Fruit fly (Drosophila melanogaster): ENCODE results near the gene Acbp3.

Acbp3 gene

DNA sequence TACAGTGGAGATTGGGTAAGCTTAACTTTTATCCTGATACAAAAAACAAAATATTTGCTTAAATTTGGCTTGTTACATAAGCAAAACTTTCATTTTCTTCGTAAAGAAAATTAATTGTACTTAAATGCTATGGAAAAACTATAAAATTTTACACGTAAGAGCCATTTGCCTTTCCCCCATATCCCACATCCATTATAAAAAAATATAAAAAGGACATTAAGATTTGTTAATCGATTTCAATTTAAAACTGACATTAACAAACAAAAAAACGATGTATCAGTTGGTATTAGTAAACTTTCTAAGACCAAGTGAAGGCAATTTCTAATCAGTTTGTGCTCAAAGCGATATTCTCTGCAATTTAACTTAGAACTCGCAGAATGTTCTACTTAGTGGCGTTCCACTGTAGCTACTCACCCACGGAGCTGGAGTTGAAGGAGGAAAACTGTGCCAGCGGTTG lies 24.9 kb downstream of the Acbp3 start (continued):
- no peak for TF ChIP-seq bbx (GFP tag; IDR thresholded peaks at IDR 0.05; ENCODE audit: partially characterized antibody)
- TF ChIP-seq CTCF (GFP tag; optimal IDR thresholded peaks at IDR 0.05), result no peak
- no peak for TF ChIP-seq CG4404 (GFP tag; IDR thresholded peaks at IDR 0.05)
- TF ChIP-seq dati (GFP tag; IDR thresholded peaks at IDR 0.05), result no peak
- no peak for TF ChIP-seq CG10147 (GFP tag; optimal IDR thresholded peaks at IDR 0.05)
- no peak for TF ChIP-seq MBD-R2 (GFP tag; IDR thresholded peaks at IDR 0.05)
- no peak for TF ChIP-seq al (GFP tag; IDR thresholded peaks at IDR 0.05)
- TF ChIP-seq chif (GFP tag; optimal IDR thresholded peaks at IDR 0.05), result peak in 1 of 2 experiments; percentile 16
- TF ChIP-seq nerfin-1 (tag; optimal IDR thresholded peaks at IDR 0.05), result no peak
- TF ChIP-seq lbe (GFP tag; optimal IDR thresholded peaks at IDR 0.05), result no peak
- TF ChIP-seq z (GFP tag; IDR thresholded peaks at IDR 0.05), result no peak
- TF ChIP-seq CG1603 (tag; optimal IDR thresholded peaks at IDR 0.05), result no peak
- no peak for TF ChIP-seq Sin3A (optimal IDR thresholded peaks at IDR 0.05)
- no peak for TF ChIP-seq Dfd (GFP tag; optimal IDR thresholded peaks at IDR 0.05)
- no peak for TF ChIP-seq CG17328 (GFP tag; IDR thresholded peaks at IDR 0.05)
- TF ChIP-seq Dek (tag; optimal IDR thresholded peaks at IDR 0.05), result no peak
- peak; percentile 27 for TF ChIP-seq Meics (GFP tag; optimal IDR thresholded peaks at IDR 0.05)
- peak; percentile 68 for TF ChIP-seq Med (GFP tag)
- no peak for TF ChIP-seq B-H2 (GFP tag; optimal IDR thresholded peaks at IDR 0.05)
- TF ChIP-seq zen (tag; optimal IDR thresholded peaks at IDR 0.05), result no peak
- no peak for TF ChIP-seq Bdp1 (GFP tag; optimal IDR thresholded peaks at IDR 0.05)
- TF ChIP-seq Taf1 (GFP tag; IDR thresholded peaks at IDR 0.05), result no peak
- TF ChIP-seq CG4707 (GFP tag; optimal IDR thresholded peaks at IDR 0.05), result no peak
- no peak for TF ChIP-seq C15 (GFP tag; IDR thresholded peaks at IDR 0.05)
- TF ChIP-seq scrt (GFP tag; optimal IDR thresholded peaks at IDR 0.05), result no peak
- no peak for TF ChIP-seq Doc2 (GFP tag; IDR thresholded peaks at IDR 0.05)
- no peak for TF ChIP-seq Mad (GFP tag; optimal IDR thresholded peaks at IDR 0.05)
- TF ChIP-seq Hand (GFP tag; optimal IDR thresholded peaks at IDR 0.05), result no peak
- no peak for TF ChIP-seq sens-2 (GFP tag; IDR thresholded peaks at IDR 0.05)
- TF ChIP-seq CG8478 (optimal IDR thresholded peaks at IDR 0.05), result no peak
- TF ChIP-seq tio (GFP tag; optimal IDR thresholded peaks at IDR 0.05), result peak; percentile 29
- no peak for TF ChIP-seq abd-A (tag; optimal IDR thresholded peaks at IDR 0.05)
- peak; percentile 1 for TF ChIP-seq Fer1 (GFP tag; optimal IDR thresholded peaks at IDR 0.05)
- TF ChIP-seq CG3163 (GFP tag; optimal IDR thresholded peaks at IDR 0.05), result no peak
- TF ChIP-seq tll (GFP tag; optimal IDR thresholded peaks at IDR 0.05), result no peak
- TF ChIP-seq Dp (GFP tag; optimal IDR thresholded peaks at IDR 0.05), result no peak
- TF ChIP-seq grau (tag; optimal IDR thresholded peaks at IDR 0.05), result peak; percentile 90
- no peak for TF ChIP-seq CG4282 (GFP tag; optimal IDR thresholded peaks at IDR 0.05)
- peak; percentile 16; the same call in 1 of the 2 replicates for TF ChIP-seq lmd (GFP tag; IDR thresholded peaks at IDR 0.05)
- TF ChIP-seq CG7786 (GFP tag; optimal IDR thresholded peaks at IDR 0.05), result peak; percentile 6
- no peak for TF ChIP-seq ssp (GFP tag; IDR thresholded peaks at IDR 0.05)
- TF ChIP-seq corto (GFP tag; optimal IDR thresholded peaks at IDR 0.05), result no peak
- no peak for TF ChIP-seq CG14014 (GFP tag; IDR thresholded peaks at IDR 0.05)
- TF ChIP-seq CG12155 (GFP tag; optimal IDR thresholded peaks at IDR 0.05), result no peak
- TF ChIP-seq Nf-YA (GFP tag; IDR thresholded peaks at IDR 0.05), result no peak
- no peak for TF ChIP-seq CG3847 (GFP tag; IDR thresholded peaks at IDR 0.05)
- TF ChIP-seq Adf1 (GFP tag; IDR thresholded peaks at IDR 0.05), result no peak
- TF ChIP-seq sr (GFP tag; IDR thresholded peaks at IDR 0.05), result no peak
- no peak for TF ChIP-seq CG4854 (GFP tag; optimal IDR thresholded peaks at IDR 0.05)
- no peak for TF ChIP-seq jumu (GFP tag; optimal IDR thresholded peaks at IDR 0.05)
- no peak for TF ChIP-seq gcm2 (GFP tag; optimal IDR thresholded peaks at IDR 0.05)
- no peak for TF ChIP-seq mirr (GFP tag; optimal IDR thresholded peaks at IDR 0.05)
- TF ChIP-seq ERR (GFP tag; optimal IDR thresholded peaks at IDR 0.05), result no peak
- TF ChIP-seq CG33557 (GFP tag; optimal IDR thresholded peaks at IDR 0.05), result peak; percentile 25

Data from whole organism, embryonic.